Worm (Caenorhabditis elegans) whole organism, L3 larva: ENCODE results near the gene C25A6.1.

Source experiments
- R02D3.7 ChIP-seq: fragments of 150-350 bp; optimal IDR thresholded peaks from 2 replicates; lab custom pipeline; 2014; ENCODE audit warnings: missing biosample characterization, missing genetic modification characterization
- ZK546.5 ChIP-seq: sonication (generic microtip); optimal IDR thresholded peaks from 2 replicates; lab custom pipeline; 2017; ENCODE audit warnings: missing biosample characterization, missing genetic modification characterization
- ama-1 ChIP-seq: fragments of 150-350 bp; optimal IDR thresholded peaks from 2 replicates; lab custom pipeline; 2018
- ceh-16 ChIP-seq: sonication (generic microtip); optimal IDR thresholded peaks from 2 replicates; lab custom pipeline; 2017; ENCODE audit warnings: missing biosample characterization, missing genetic modification characterization
- ceh-28 ChIP-seq: fragments of 150-350 bp; optimal IDR thresholded peaks from 2 replicates; lab custom pipeline; 2014; ENCODE audit warnings: missing biosample characterization, missing genetic modification reagents, missing genetic modification characterization
- ceh-82 ChIP-seq: fragments of 150-350 bp; optimal IDR thresholded peaks from 2 replicates; lab custom pipeline; 2014; ENCODE audit warnings: missing biosample characterization, missing genetic modification characterization
- ceh-9 ChIP-seq: sonication (generic microtip); optimal IDR thresholded peaks from 2 replicates; lab custom pipeline; 2018; ENCODE audit warnings: missing biosample characterization, missing genetic modification characterization
- egl-27 ChIP-seq: sonication (generic microtip); optimal IDR thresholded peaks from 4 replicates; lab custom pipeline; 2017; ENCODE audit warnings: missing biosample characterization, missing genetic modification reagents, missing genetic modification characterization
- elt-1 ChIP-seq: fragments of 150-350 bp; optimal IDR thresholded peaks from 2 replicates; lab custom pipeline; 2014; ENCODE audit warnings: missing biosample characterization, missing genetic modification characterization
- elt-2 ChIP-seq: sonication (generic microtip); optimal IDR thresholded peaks from 2 replicates; lab custom pipeline; 2016; ENCODE audit warnings: missing genetic modification reagents, mild to moderate bottlenecking, missing genetic modification characterization, missing compliant biosample characterization
- elt-3 ChIP-seq, 3 experiments: fragments of 150-350 bp in 1 of 3; sonication (generic microtip) in 2 of 3; optimal IDR thresholded peaks; 2 replicates in 2 of 3; 4 replicates in 1 of 3; lab custom pipeline; 2014 to 2017; ENCODE audit warnings: missing biosample characterization in 3 of 3, missing genetic modification characterization in 3 of 3
- eor-1 ChIP-seq, 2 experiments: fragments of 150-350 bp; optimal IDR thresholded peaks; 2 replicates each; lab custom pipeline; 2014 to 2018; ENCODE audit warnings: missing biosample characterization in 2 of 2, missing genetic modification characterization in 2 of 2
- fkh-2 ChIP-seq: fragments of 150-350 bp; optimal IDR thresholded peaks from 2 replicates; lab custom pipeline; 2014; ENCODE audit warnings: missing biosample characterization, missing genetic modification reagents, missing genetic modification characterization
- hmg-11 ChIP-seq: sonication (generic microtip); optimal IDR thresholded peaks from 2 replicates; lab custom pipeline; 2016; ENCODE audit warnings: missing genetic modification characterization, missing compliant biosample characterization
- jun-1 ChIP-seq: fragments of 150-350 bp; optimal IDR thresholded peaks from 2 replicates; lab custom pipeline; 2014; ENCODE audit warnings: missing biosample characterization, missing genetic modification reagents, missing genetic modification characterization
- lin-15B ChIP-seq: fragments of 150-350 bp; optimal IDR thresholded peaks from 2 replicates; lab custom pipeline; 2014; ENCODE audit warnings: missing biosample characterization, missing genetic modification characterization
- lsy-12 ChIP-seq: sonication (generic microtip); optimal IDR thresholded peaks from 2 replicates; lab custom pipeline; 2016; ENCODE audit warnings: mild to moderate bottlenecking, missing genetic modification characterization, missing compliant biosample characterization
- mdl-1 ChIP-seq: fragments of 150-350 bp; optimal IDR thresholded peaks from 2 replicates; lab custom pipeline; 2014; ENCODE audit warnings: missing biosample characterization, missing genetic modification characterization
- mml-1 ChIP-seq: fragments of 150-350 bp; sonication (generic microtip); optimal IDR thresholded peaks from 3 replicates; lab custom pipeline; 2014; ENCODE audit warnings: missing biosample characterization, missing genetic modification characterization
- nfya-1 ChIP-seq: sonication (generic microtip); optimal IDR thresholded peaks from 2 replicates; lab custom pipeline; 2017; ENCODE audit warnings: missing genetic modification characterization, mild to moderate bottlenecking, missing compliant biosample characterization, antibody characterized with exemption, moderate library complexity; ENCODE audit not compliant: insufficient read depth
- nhr-11 ChIP-seq: fragments of 150-350 bp; optimal IDR thresholded peaks from 2 replicates; lab custom pipeline; 2014; ENCODE audit warnings: missing biosample characterization, missing genetic modification characterization
- nhr-23 ChIP-seq: fragments of 150-350 bp; optimal IDR thresholded peaks from 2 replicates; lab custom pipeline; 2014; ENCODE audit warnings: missing biosample characterization, missing genetic modification reagents, missing genetic modification characterization
- nhr-237 ChIP-seq: fragments of 150-350 bp; optimal IDR thresholded peaks from 2 replicates; lab custom pipeline; 2014; ENCODE audit warnings: missing biosample characterization, missing genetic modification characterization
- nhr-28 ChIP-seq: fragments of 150-350 bp; optimal IDR thresholded peaks from 2 replicates; lab custom pipeline; 2014; ENCODE audit warnings: missing biosample characterization, missing genetic modification characterization
- nhr-43 ChIP-seq: sonication (generic microtip); optimal IDR thresholded peaks from 2 replicates; lab custom pipeline; 2016; ENCODE audit warnings: mild to moderate bottlenecking, missing genetic modification characterization, missing compliant biosample characterization; ENCODE audit not compliant: poor library complexity, severe bottlenecking
- nhr-77 ChIP-seq: fragments of 150-350 bp; optimal IDR thresholded peaks from 2 replicates; lab custom pipeline; 2014; ENCODE audit warnings: missing biosample characterization, missing genetic modification characterization
- pha-4 ChIP-seq: fragments of 150-350 bp; optimal IDR thresholded peaks from 2 replicates; lab custom pipeline; 2014; ENCODE audit warnings: missing biosample characterization, missing genetic modification reagents, missing genetic modification characterization
- pqm-1 ChIP-seq: fragments of 150-350 bp; optimal IDR thresholded peaks from 2 replicates; lab custom pipeline; 2017; ENCODE audit warnings: missing biosample characterization, missing genetic modification characterization, inconsistent platforms
- sea-2 ChIP-seq: fragments of 150-350 bp; sonication (generic microtip); optimal IDR thresholded peaks from 4 replicates; lab custom pipeline; 2014; ENCODE audit warnings: missing biosample characterization, missing genetic modification reagents, missing genetic modification characterization
- skn-1 ChIP-seq: fragments of 150-350 bp; optimal IDR thresholded peaks from 2 replicates; lab custom pipeline; 2014; ENCODE audit warnings: missing biosample characterization, missing genetic modification characterization
- snpc-4 ChIP-seq: fragments of 150-350 bp; optimal IDR thresholded peaks from 2 replicates; lab custom pipeline; 2014; ENCODE audit warnings: missing biosample characterization, missing genetic modification characterization
- tbx-2 ChIP-seq: sonication (generic microtip); optimal IDR thresholded peaks from 2 replicates; lab custom pipeline; 2016; ENCODE audit warnings: mild to moderate bottlenecking, missing genetic modification characterization, missing compliant biosample characterization
- unc-39 ChIP-seq: sonication (generic microtip); optimal IDR thresholded peaks from 4 replicates; lab custom pipeline; 2017; ENCODE audit warnings: missing biosample characterization, missing genetic modification characterization
- unc-62 ChIP-seq: fragments of 150-350 bp; sonication (generic microtip); optimal IDR thresholded peaks from 4 replicates; lab custom pipeline; 2014; ENCODE audit warnings: missing biosample characterization, missing genetic modification reagents, missing genetic modification characterization
- zag-1 ChIP-seq: fragments of 150-350 bp; optimal IDR thresholded peaks from 2 replicates; lab custom pipeline; 2014; ENCODE audit warnings: missing biosample characterization, missing genetic modification characterization
- ztf-11 ChIP-seq: fragments of 150-350 bp; optimal IDR thresholded peaks from 2 replicates; lab custom pipeline; 2014; ENCODE audit warnings: missing biosample characterization, missing genetic modification characterization

Gene C25A6.1

ce11 chrV:5425008-5425407 lies 16.7 kb downstream of the C25A6.1 start (continued):
- TF ChIP-seq nhr-237 (tag; lab: Kevin White, UChicago) (no peak), zag-1 (tag; lab: Kevin White, UChicago) (no peak), nhr-43 (tag; lab: Kevin White, UChicago) (peak; percentile 73), nhr-11 (tag; lab: Kevin White, UChicago) (no peak), lsy-12 (tag; lab: Kevin White, UChicago) (peak; percentile 1), ama-1 (lab: Kevin White, UChicago) (no peak), unc-39 (tag; lab: Kevin White, UChicago) (no peak), hmg-11 (no peak), egl-27 (tag; lab: Kevin White, UChicago) (no peak), fkh-2 (no peak), ceh-28 (no peak), snpc-4 (tag; lab: Kevin White, UChicago) (no peak), nhr-28 (tag; lab: Kevin White, UChicago) (no peak), jun-1 (tag; lab: Kevin White, UChicago) (peak; percentile 9), unc-62 (no peak), ceh-16 (no peak), elt-1 (peak; percentile 99), ZK546.5 (tag; lab: Kevin White, UChicago) (no peak), ceh-82 (no peak), eor-1 (tag; optimal IDR thresholded peaks at IDR 0.05; lab: Kevin White, UChicago) (no peak), mml-1 (no peak), R02D3.7 (tag; lab: Kevin White, UChicago) (no peak), sea-2 (GFP tag; lab: Kevin White, UChicago) (no peak), mdl-1 (peak; percentile 87)

- TF ChIP-seq fkh-2 (no peak), elt-1 (peak; percentile 97), ama-1 (lab: Kevin White, UChicago) (no peak)
- TF ChIP-seq, all 47 proteins: peak for 1
These were observed 18.0 kb downstream of the C25A6.1 start for ce11 chrV:5426337-5426736.

- TF ChIP-seq elt-2, result peak; percentile 27
- no peak for TF ChIP-seq hmg-11
These were observed 19.5 kb downstream of the C25A6.1 start, which contains the start of gene rhr-1 for ce11 chrV:5427860-5428259. TSS of gene rhr-1 (plus strand) at chrV:5428160.

ce11 chrV:5432499-5432898 lies 24.2 kb downstream of the C25A6.1 start, which contains the start of gene F08F3.8:
TSS of gene F08F3.8 (minus strand) at chrV:5432599.
- TF ChIP-seq zag-1 (tag; lab: Kevin White, UChicago), result no peak
- no peak for TF ChIP-seq pha-4 (tag; lab: Kevin White, UChicago)
- no peak for TF ChIP-seq nhr-43 (tag; lab: Kevin White, UChicago)
- no peak for TF ChIP-seq mml-1
- TF ChIP-seq nhr-77 (tag; lab: Kevin White, UChicago), result no peak

- no peak for TF ChIP-seq elt-1
- no peak for TF ChIP-seq ceh-9 (tag; lab: Kevin White, UChicago)
- TF ChIP-seq elt-2, result peak; percentile 99
- no peak for TF ChIP-seq mdl-1
- TF ChIP-seq skn-1 (tag; lab: Kevin White, UChicago), result peak; percentile 64
- peak; percentile 84 for TF ChIP-seq pha-4 (tag; lab: Kevin White, UChicago)
- TF ChIP-seq lin-15B (tag; lab: Kevin White, UChicago), result peak; percentile 61
- TF ChIP-seq nfya-1, result peak; percentile 28
- TF ChIP-seq pqm-1 (tag; lab: Kevin White, UChicago), result peak; percentile 99
- no peak for TF ChIP-seq unc-39 (tag; lab: Kevin White, UChicago)
- no peak for TF ChIP-seq nhr-237 (tag; lab: Kevin White, UChicago)
- TF ChIP-seq fkh-2, result no peak
- TF ChIP-seq nhr-43 (tag; lab: Kevin White, UChicago), result no peak
- TF ChIP-seq tbx-2, result no peak
- peak; percentile 37 for TF ChIP-seq nhr-23
- no peak for TF ChIP-seq sea-2 (GFP tag; lab: Kevin White, UChicago)
- no peak for TF ChIP-seq mml-1
- no peak for TF ChIP-seq lsy-12 (tag; lab: Kevin White, UChicago)
- TF ChIP-seq jun-1 (tag; lab: Kevin White, UChicago), result peak; percentile 48
- TF ChIP-seq snpc-4 (tag; lab: Kevin White, UChicago), result peak; percentile 57
- peak in 1 of 3 experiments; percentile 24 for TF ChIP-seq elt-3 (tag; optimal IDR thresholded peaks at IDR 0.05; lab: Kevin White, UChicago)
- TF ChIP-seq ceh-82, result no peak
- no peak for TF ChIP-seq ztf-11
These were observed 24.7 kb downstream of the C25A6.1 start, which contains the start of gene acl-6 for ce11 chrV:5433020-5433419. TSS of gene acl-6 (plus strand) at chrV:5433386.
